Fruit fly (Drosophila melanogaster) whole organism, prepupa: ENCODE data around the gene Myo31DF.

Experiments
- Blimp-1 ChIP-seq: fragments of 200-800 bp; sonication (Bioruptor generic); optimal IDR thresholded peaks from 3 replicates; lab custom pipeline; 2017; ENCODE audit warnings: missing biosample characterization, missing genetic modification characterization, mild to moderate bottlenecking, moderate library complexity, missing genetic modification reagents
- CG10631 ChIP-seq: fragments of 200-800 bp; sonication (Bioruptor generic); optimal IDR thresholded peaks from 2 replicates; lab custom pipeline; 2016; ENCODE audit warnings: missing biosample characterization, missing genetic modification characterization
- CG11294 ChIP-seq: fragments of 200-800 bp; sonication (Bioruptor generic); IDR thresholded peaks from 2 replicates; pipeline ENCODE4 v1.3.6; 2022; ENCODE audit warnings: missing biosample characterization, missing genetic modification characterization
- CG11762 ChIP-seq: fragments of 200-800 bp; sonication (Bioruptor generic); optimal IDR thresholded peaks from 3 replicates; lab custom pipeline; 2016; ENCODE audit warnings: missing biosample characterization, missing genetic modification characterization; ENCODE audit not compliant: insufficient read depth
- CG16779 ChIP-seq: fragments of 200-800 bp; sonication (Bioruptor generic); optimal IDR thresholded peaks from 3 replicates; lab custom pipeline; 2017; ENCODE audit warnings: missing biosample characterization, mild to moderate bottlenecking, missing genetic modification characterization
- CG32006 ChIP-seq: fragments of 200-800 bp; sonication (Bioruptor generic); optimal IDR thresholded peaks from 3 replicates; lab custom pipeline; 2017; ENCODE audit warnings: missing biosample characterization, mild to moderate bottlenecking, missing genetic modification characterization
- CG4318 ChIP-seq: fragments of 200-800 bp; sonication (Bioruptor generic); optimal IDR thresholded peaks from 3 replicates; lab custom pipeline; 2017; ENCODE audit warnings: missing biosample characterization, mild to moderate bottlenecking, missing genetic modification characterization
- CG6163 ChIP-seq: fragments of 200-800 bp; sonication (Bioruptor generic); IDR thresholded peaks from 3 replicates; pipeline ENCODE4 v1.3.6; 2022; ENCODE audit warnings: missing biosample characterization, missing genetic modification characterization
- CG6276 ChIP-seq: fragments of 200-800 bp; sonication (Bioruptor generic); optimal IDR thresholded peaks from 2 replicates; lab custom pipeline; 2017; ENCODE audit warnings: missing biosample characterization, mild to moderate bottlenecking, missing genetic modification characterization
- CG6792 ChIP-seq: fragments of 200-800 bp; sonication (Bioruptor generic); optimal IDR thresholded peaks from 3 replicates; lab custom pipeline; 2016; ENCODE audit warnings: missing biosample characterization, missing genetic modification characterization
- CG6808 ChIP-seq: fragments of 200-800 bp; sonication (Bioruptor generic); optimal IDR thresholded peaks from 3 replicates; lab custom pipeline; 2017; ENCODE audit warnings: missing biosample characterization, missing genetic modification characterization, mild to moderate bottlenecking, moderate library complexity, missing genetic modification reagents
- CG6854 ChIP-seq: fragments of 200-800 bp; sonication (Bioruptor generic); optimal IDR thresholded peaks from 2 replicates; lab custom pipeline; 2017; ENCODE audit warnings: missing biosample characterization, mild to moderate bottlenecking, missing genetic modification characterization
- CG8119 ChIP-seq: fragments of 200-800 bp; sonication (Bioruptor generic); IDR thresholded peaks from 3 replicates; pipeline ENCODE4 v1.3.6; 2022; ENCODE audit warnings: missing biosample characterization, missing genetic modification characterization
- CG8319 ChIP-seq: fragments of 200-800 bp; sonication (Bioruptor generic); optimal IDR thresholded peaks from 3 replicates; lab custom pipeline; 2016; ENCODE audit warnings: missing biosample characterization, missing genetic modification characterization
- CG9139 ChIP-seq: fragments of 200-800 bp; sonication (Bioruptor generic); optimal IDR thresholded peaks from 3 replicates; lab custom pipeline; 2017; ENCODE audit warnings: missing biosample characterization, mild to moderate bottlenecking, missing genetic modification characterization
- Eip78C ChIP-seq: fragments of 200-800 bp; sonication (Bioruptor generic); peaks from one replicate; lab custom pipeline; 2016; ENCODE audit warnings: missing biosample characterization, missing genetic modification characterization
- Eip93F ChIP-seq: fragments of 200-800 bp; sonication (Bioruptor generic); optimal IDR thresholded peaks from 2 replicates; lab custom pipeline; 2016; ENCODE audit warnings: missing biosample characterization, mild to moderate bottlenecking, missing genetic modification characterization
- Ets21C ChIP-seq: fragments of 200-800 bp; sonication (Bioruptor generic); optimal IDR thresholded peaks from 3 replicates; lab custom pipeline; 2016; ENCODE audit warnings: missing biosample characterization, missing genetic modification characterization
- Ets96B ChIP-seq: fragments of 200-800 bp; optimal IDR thresholded peaks from 2 replicates; lab custom pipeline; 2019; ENCODE audit warnings: missing biosample characterization, mild to moderate bottlenecking, missing genetic modification characterization, moderate library complexity
- Hr38 ChIP-seq: sonication (Bioruptor generic); optimal IDR thresholded peaks from 2 replicates; lab custom pipeline; 2016; ENCODE audit warnings: missing biosample characterization, missing genetic modification characterization
- Hr39 ChIP-seq: fragments of 200-800 bp; sonication (Bioruptor generic); optimal IDR thresholded peaks from 2 replicates; lab custom pipeline; 2016; ENCODE audit warnings: missing biosample characterization, missing genetic modification characterization
- Hr4 ChIP-seq: fragments of 200-800 bp; sonication (Bioruptor generic); optimal IDR thresholded peaks from 3 replicates; lab custom pipeline; 2016; ENCODE audit warnings: missing biosample characterization, missing genetic modification characterization
- Lpt ChIP-seq: fragments of 200-800 bp; sonication (Bioruptor generic); optimal IDR thresholded peaks from 3 replicates; lab custom pipeline; 2016; ENCODE audit warnings: missing biosample characterization, missing genetic modification characterization
- OdsH ChIP-seq: fragments of 200-800 bp; sonication (Bioruptor generic); optimal IDR thresholded peaks from 3 replicates; lab custom pipeline; 2016; ENCODE audit warnings: missing biosample characterization, missing genetic modification characterization
- Smox ChIP-seq: fragments of 200-800 bp; sonication (Bioruptor generic); optimal IDR thresholded peaks from 3 replicates; lab custom pipeline; 2016; ENCODE audit warnings: missing biosample characterization, missing genetic modification characterization
- Sox102F ChIP-seq: fragments of 200-800 bp; sonication (Bioruptor generic); optimal IDR thresholded peaks from 2 replicates; lab custom pipeline; 2016; ENCODE audit warnings: missing biosample characterization, mild to moderate bottlenecking, missing genetic modification characterization
- Sox14 ChIP-seq: fragments of 200-800 bp; sonication (Bioruptor generic); optimal IDR thresholded peaks from 3 replicates; lab custom pipeline; 2016; ENCODE audit warnings: missing biosample characterization, missing genetic modification characterization
- Sox15 ChIP-seq: fragments of 200-800 bp; sonication (Bioruptor generic); optimal IDR thresholded peaks from 3 replicates; lab custom pipeline; 2016; ENCODE audit warnings: missing biosample characterization, missing genetic modification characterization
- dsx ChIP-seq: fragments of 200-800 bp; optimal IDR thresholded peaks from 3 replicates; lab custom pipeline; 2019; ENCODE audit warnings: missing biosample characterization, mild to moderate bottlenecking, missing genetic modification characterization, moderate library complexity; ENCODE audit not compliant: poor library complexity, severe bottlenecking
- eg ChIP-seq: fragments of 200-800 bp; sonication (Bioruptor generic); IDR thresholded peaks from 3 replicates; pipeline ENCODE4 v1.3.6; 2022; ENCODE audit warnings: missing biosample characterization, missing genetic modification characterization
- esn ChIP-seq: fragments of 200-800 bp; sonication (Bioruptor generic); optimal IDR thresholded peaks from 2 replicates; lab custom pipeline; 2016; ENCODE audit warnings: missing biosample characterization, mild to moderate bottlenecking, missing genetic modification characterization, moderate library complexity
- fd59A ChIP-seq: fragments of 200-800 bp; sonication (Bioruptor generic); optimal IDR thresholded peaks from 2 replicates; lab custom pipeline; 2017; ENCODE audit warnings: missing biosample characterization, mild to moderate bottlenecking, missing genetic modification characterization, missing genetic modification reagents
- fkh ChIP-seq: fragments of 200-800 bp; sonication (Bioruptor generic); optimal IDR thresholded peaks from 3 replicates; lab custom pipeline; 2017; ENCODE audit warnings: missing biosample characterization, mild to moderate bottlenecking, missing genetic modification characterization, moderate library complexity
- lz ChIP-seq: fragments of 200-800 bp; sonication (Bioruptor generic); optimal IDR thresholded peaks from 3 replicates; lab custom pipeline; 2016; ENCODE audit warnings: missing biosample characterization, missing genetic modification characterization
- salr ChIP-seq, 2 experiments: fragments of 200-800 bp; sonication (Bioruptor generic); optimal IDR thresholded peaks; 3 replicates each; lab custom pipeline; 2016 to 2018; ENCODE audit warnings: missing biosample characterization in 2 of 2, missing genetic modification characterization in 2 of 2, mild to moderate bottlenecking in 1 of 2
- spab ChIP-seq: fragments of 200-800 bp; sonication (Bioruptor generic); optimal IDR thresholded peaks from 2 replicates; lab custom pipeline; 2017; ENCODE audit warnings: missing biosample characterization, mild to moderate bottlenecking, missing genetic modification characterization, missing genetic modification reagents
- ss ChIP-seq, 2 experiments: fragments of 200-800 bp; sonication (Bioruptor generic); optimal IDR thresholded peaks; 2 replicates in 1 of 2; 3 replicates in 1 of 2; lab custom pipeline; 2017 to 2018; ENCODE audit warnings: mild to moderate bottlenecking in 2 of 2, missing biosample characterization in 2 of 2, missing genetic modification characterization in 2 of 2, moderate library complexity in 1 of 2
- svp ChIP-seq: fragments of 200-800 bp; sonication (Bioruptor generic); peaks from one replicate; lab custom pipeline; 2016; ENCODE audit warnings: missing biosample characterization, missing genetic modification characterization
- topi ChIP-seq: fragments of 200-800 bp; sonication (Bioruptor generic); optimal IDR thresholded peaks from 3 replicates; lab custom pipeline; 2016; ENCODE audit warnings: missing biosample characterization, missing genetic modification characterization
- vri ChIP-seq: fragments of 200-800 bp; sonication (Bioruptor generic); optimal IDR thresholded peaks from 3 replicates; lab custom pipeline; 2016; ENCODE audit warnings: missing biosample characterization, mild to moderate bottlenecking, missing genetic modification characterization

The Myo31DF gene

dm6 chr2L:10554676-10555075, 48.1 kb upstream of the Myo31DF start:
- TF ChIP-seq vri = peak; percentile 44
- TF ChIP-seq CG6163 (GFP tag; lab: Robert Waterston, UW) = no peak

dm6 chr2L:10553692-10554091, 47.1 kb upstream of the Myo31DF start:
- no peak for TF ChIP-seq Sox14 (GFP tag; lab: Kevin White, UChicago)
- peak; percentile 63 for TF ChIP-seq dsx (GFP tag; lab: Kevin White, UChicago)
- peak; percentile 41 for TF ChIP-seq Eip78C

dm6 chr2L:10552807-10553206, 46.2 kb upstream of the Myo31DF start:
- TF ChIP-seq Ets96B (tag; lab: Kevin White, UChicago) = no peak
- TF ChIP-seq ss (GFP tag; optimal IDR thresholded peaks at IDR 0.05; lab: Kevin White, UChicago) = no peak
- TF ChIP-seq CG6854 (GFP tag; lab: Kevin White, UChicago) = no peak
- no peak for TF ChIP-seq CG11294
- no peak for TF ChIP-seq CG4318 (GFP tag; lab: Kevin White, UChicago)
- TF ChIP-seq CG6276 (GFP tag; lab: Kevin White, UChicago) = no peak
- no peak for TF ChIP-seq CG32006 (GFP tag; lab: Kevin White, UChicago)
- TF ChIP-seq CG10631 (GFP tag; lab: Kevin White, UChicago) = peak; percentile 22
- TF ChIP-seq Hr4 (GFP tag; lab: Kevin White, UChicago) = no peak
- no peak for TF ChIP-seq salr (GFP tag; optimal IDR thresholded peaks at IDR 0.05; lab: Kevin White, UChicago)
- peak; percentile 24 for TF ChIP-seq vri
- no peak for TF ChIP-seq svp (GFP tag; lab: Kevin White, UChicago)
- no peak for TF ChIP-seq Blimp-1 (GFP tag; lab: Kevin White, UChicago)
- peak; percentile 90 for TF ChIP-seq fkh (GFP tag; lab: Kevin White, UChicago)
- TF ChIP-seq fd59A = no peak
- no peak for TF ChIP-seq lz (GFP tag; lab: Kevin White, UChicago)
- TF ChIP-seq Sox15 (GFP tag; lab: Kevin White, UChicago) = no peak
- no peak for TF ChIP-seq Ets21C (GFP tag; lab: Kevin White, UChicago)
- TF ChIP-seq Sox102F (GFP tag; lab: Kevin White, UChicago) = no peak
- no peak for TF ChIP-seq CG9139 (GFP tag; lab: Kevin White, UChicago)
- TF ChIP-seq CG6792 = no peak
- no peak for TF ChIP-seq CG6163 (GFP tag; lab: Robert Waterston, UW)
- TF ChIP-seq CG6808 (GFP tag; lab: Kevin White, UChicago) = no peak
- TF ChIP-seq Smox (GFP tag; lab: Kevin White, UChicago) = no peak
- TF ChIP-seq Hr38 (GFP tag; lab: Kevin White, UChicago) = no peak
- no peak for TF ChIP-seq CG8319 (GFP tag; lab: Kevin White, UChicago)
- TF ChIP-seq CG11762 (GFP tag; lab: Kevin White, UChicago) = no peak
- TF ChIP-seq CG8119 (GFP tag; lab: Robert Waterston, UW) = no peak
- no peak for TF ChIP-seq Hr39 (GFP tag; lab: Kevin White, UChicago)
- peak; percentile 24 for TF ChIP-seq Eip78C
- peak; percentile 3 for TF ChIP-seq esn (GFP tag; lab: Kevin White, UChicago)
- TF ChIP-seq CG16779 (tag; lab: Kevin White, UChicago) = no peak
- no peak for TF ChIP-seq spab (GFP tag; lab: Kevin White, UChicago)
- no peak for TF ChIP-seq Lpt
- TF ChIP-seq Sox14 (GFP tag; lab: Kevin White, UChicago) = no peak
- TF ChIP-seq dsx (GFP tag; lab: Kevin White, UChicago) = no peak
- TF ChIP-seq Eip93F (GFP tag; lab: Kevin White, UChicago) = no peak
- 0 out of 3 replicates have a peak, but pooled peaks have one; percentile 27 for TF ChIP-seq eg
- TF ChIP-seq topi (GFP tag; lab: Kevin White, UChicago) = no peak
- TF ChIP-seq OdsH = no peak
- TF ChIP-seq, all 60 proteins: peak for 6
